Worm (Caenorhabditis elegans): ENCODE data around the gene T13H5.1.
A peak's percentile ranks its signal among the peaks of the same experiment; 100 is the strongest.

The T13H5.1 gene

ce11 chrII:8475306-8475822 lies 33.5 kb downstream of the T13H5.1 start, which contains the start of the genes M05D6.1 and M05D6.3:
Gene M05D6.1, minus strand, starts transcription at chrII:8475406.
Gene M05D6.3, plus strand, starts transcription at chrII:8475772.
- TF ChIP-seq egl-5 (tag; optimal IDR thresholded peaks at IDR 0.05) = no peak
- TF ChIP-seq unc-39 (tag; optimal IDR thresholded peaks at IDR 0.05) = no peak
- TF ChIP-seq fos-1 (tag; optimal IDR thresholded peaks at IDR 0.05) = no peak
- no peak for TF ChIP-seq pqm-1 (tag; optimal IDR thresholded peaks at IDR 0.05)
- TF ChIP-seq fkh-2 (tag; optimal IDR thresholded peaks at IDR 0.05) = no peak

DNA sequence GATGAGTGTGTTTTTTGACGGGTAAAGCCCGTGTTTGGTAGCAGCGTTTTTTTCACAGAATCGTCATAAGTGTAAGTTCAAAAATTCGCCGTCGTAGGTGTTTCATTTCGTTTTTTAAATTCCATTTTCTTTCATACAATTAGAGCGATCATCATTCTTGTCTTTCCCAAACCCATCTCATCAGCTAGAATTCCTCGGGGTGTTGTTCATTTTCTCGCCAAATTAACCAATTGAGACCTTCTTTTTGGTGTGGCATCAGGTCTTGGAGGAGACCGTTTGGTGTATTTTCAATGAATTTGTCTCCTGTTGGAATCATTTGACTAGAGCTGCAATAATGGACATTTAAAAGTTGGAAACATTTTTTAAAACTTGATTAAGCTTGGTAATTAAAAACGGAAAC lies 35.9 kb downstream of the T13H5.1 start:
- TF ChIP-seq nhr-76 (tag; optimal IDR thresholded peaks at IDR 0.05) = no peak
- no peak for TF ChIP-seq ztf-11 (tag; optimal IDR thresholded peaks at IDR 0.05)
- no peak for TF ChIP-seq unc-39 (tag; optimal IDR thresholded peaks at IDR 0.05)
- no peak for TF ChIP-seq sea-2 (GFP tag; optimal IDR thresholded peaks at IDR 0.05)
- no peak for TF ChIP-seq nhr-11 (tag; optimal IDR thresholded peaks at IDR 0.05)
- no peak for TF ChIP-seq fos-1 (tag; optimal IDR thresholded peaks at IDR 0.05)
- TF ChIP-seq unc-62 (GFP tag; optimal IDR thresholded peaks at IDR 0.05) = no peak
- TF ChIP-seq nfya-1 (tag; optimal IDR thresholded peaks at IDR 0.05; ENCODE audit: insufficient read depth) = no peak
- no peak for TF ChIP-seq nhr-25 (tag; optimal IDR thresholded peaks at IDR 0.05)
- no peak for TF ChIP-seq fkh-2 (tag; optimal IDR thresholded peaks at IDR 0.05)
- no peak for TF ChIP-seq daf-12 (tag; optimal IDR thresholded peaks at IDR 0.05)
- no peak for TF ChIP-seq ceh-28 (tag; optimal IDR thresholded peaks at IDR 0.05)
- TF ChIP-seq fkh-10 (GFP tag; optimal IDR thresholded peaks at IDR 0.05) = no peak
- no peak for TF ChIP-seq elt-2 (tag; optimal IDR thresholded peaks at IDR 0.05)

DNA sequence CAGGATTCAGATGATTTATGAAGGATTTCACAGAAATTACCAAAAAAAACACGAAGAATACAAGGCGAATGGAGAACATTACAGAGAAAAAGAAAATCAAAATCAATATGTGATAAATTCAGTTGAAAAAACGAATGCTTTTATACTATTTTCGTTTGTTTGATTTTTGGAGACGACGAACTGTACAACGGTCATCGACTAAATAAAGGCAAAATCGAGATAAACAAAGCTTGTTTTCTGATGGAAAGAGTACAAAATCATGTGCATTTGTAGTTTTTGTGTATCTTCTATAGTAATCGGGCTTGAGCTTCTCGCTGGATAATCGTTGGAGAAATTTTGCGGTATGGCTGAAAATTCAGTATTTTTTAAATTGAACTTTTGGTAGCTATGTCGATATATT lies 37.7 kb downstream of the T13H5.1 start, which contains the start of gene M05D6.8:
Gene M05D6.8 (minus strand): TSS at position 101 of the 400 bp plus-strand sequence.
- TF ChIP-seq eor-1 (tag; optimal IDR thresholded peaks at IDR 0.05) (no peak), pqm-1 (tag; optimal IDR thresholded peaks at IDR 0.05) (no peak), elt-1 (tag; optimal IDR thresholded peaks at IDR 0.05) (no peak), egl-5 (tag; optimal IDR thresholded peaks at IDR 0.05) (no peak), nhr-237 (tag; optimal IDR thresholded peaks at IDR 0.05) (no peak), elt-2 (tag; optimal IDR thresholded peaks at IDR 0.05) (no peak), lin-39 (tag; optimal IDR thresholded peaks at IDR 0.05) (no peak), fos-1 (tag; optimal IDR thresholded peaks at IDR 0.05) (no peak), nfya-1 (tag; optimal IDR thresholded peaks at IDR 0.05; ENCODE audit: insufficient read depth) (no peak), fkh-2 (tag; optimal IDR thresholded peaks at IDR 0.05) (no peak), aly-2 (tag; optimal IDR thresholded peaks at IDR 0.05) (no peak), ceh-9 (tag; optimal IDR thresholded peaks at IDR 0.05) (no peak), nhr-28 (tag; optimal IDR thresholded peaks at IDR 0.05) (no peak), nhr-12 (tag; optimal IDR thresholded peaks at IDR 0.05) (no peak), ceh-28 (tag; optimal IDR thresholded peaks at IDR 0.05) (no peak), fkh-10 (GFP tag; optimal IDR thresholded peaks at IDR 0.05) (no peak), ama-1 (optimal IDR thresholded peaks at IDR 0.05) (no peak)

DNA sequence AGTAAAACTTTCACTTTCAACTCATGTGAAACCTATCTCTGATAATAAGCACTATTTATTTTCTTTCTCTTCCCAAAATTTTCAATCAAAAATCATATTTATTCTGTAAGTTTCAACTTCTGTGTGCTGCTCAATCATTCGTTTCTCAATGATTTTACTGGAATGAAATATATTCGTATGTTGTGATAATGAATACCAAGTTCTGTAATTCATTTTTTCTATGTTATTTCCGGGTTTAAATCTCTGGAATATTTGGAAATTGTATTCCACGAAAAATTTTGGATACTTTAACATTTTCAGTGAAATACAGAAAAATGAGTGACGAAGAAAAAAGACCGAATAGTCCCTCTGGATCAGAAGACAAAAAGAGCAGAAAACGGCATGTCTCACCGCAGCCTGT lies 41.0 kb downstream of the T13H5.1 start, which contains the start of gene M05D6.2:
Gene M05D6.2 (plus strand): TSS at position 301 of the 400 bp plus-strand sequence.
- TF ChIP-seq nhr-11 (tag; optimal IDR thresholded peaks at IDR 0.05) (no peak), unc-39 (tag; optimal IDR thresholded peaks at IDR 0.05) (no peak), mdl-1 (tag; optimal IDR thresholded peaks at IDR 0.05) (no peak), nhr-237 (tag; optimal IDR thresholded peaks at IDR 0.05) (no peak), pqm-1 (tag; optimal IDR thresholded peaks at IDR 0.05) (no peak), fos-1 (tag; optimal IDR thresholded peaks at IDR 0.05) (no peak), nhr-67 (tag; optimal IDR thresholded peaks at IDR 0.05) (no peak), elt-2 (tag; optimal IDR thresholded peaks at IDR 0.05) (no peak), nhr-28 (tag; optimal IDR thresholded peaks at IDR 0.05) (no peak), eor-1 (tag; optimal IDR thresholded peaks at IDR 0.05) (no peak), nhr-12 (tag; optimal IDR thresholded peaks at IDR 0.05) (no peak), hmg-11 (tag; optimal IDR thresholded peaks at IDR 0.05) (no peak), nhr-25 (tag; optimal IDR thresholded peaks at IDR 0.05) (no peak), zag-1 (tag; optimal IDR thresholded peaks at IDR 0.05) (no peak)

DNA sequence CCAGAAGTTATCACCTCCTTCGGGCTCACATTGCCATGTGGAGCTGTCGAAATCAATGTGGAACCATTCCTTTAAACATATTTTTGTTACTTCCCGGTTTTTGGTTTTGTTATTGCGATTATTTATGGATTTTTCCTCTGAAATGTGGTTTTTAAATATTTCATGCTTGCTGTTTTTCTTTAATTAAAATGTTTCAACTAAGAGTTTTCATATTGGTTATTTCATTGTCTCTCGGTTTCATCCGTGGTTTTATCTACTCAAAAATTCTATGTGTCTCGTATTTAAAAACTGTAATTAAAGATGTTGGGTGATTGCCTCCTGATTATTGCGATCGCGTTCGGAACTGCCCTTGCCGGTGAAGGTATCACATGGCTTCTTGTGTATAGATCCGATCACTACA lies 42.0 kb downstream of the T13H5.1 start, which contains the start of gene F22B5.10:
Gene F22B5.10 (plus strand): TSS at position 301 of the 400 bp plus-strand sequence.
- TF ChIP-seq nhr-25 (tag; optimal IDR thresholded peaks at IDR 0.05) = no peak
- TF ChIP-seq ama-1 (optimal IDR thresholded peaks at IDR 0.05) = peak; percentile 8
- TF ChIP-seq mdl-1 (tag; optimal IDR thresholded peaks at IDR 0.05) = no peak

DNA sequence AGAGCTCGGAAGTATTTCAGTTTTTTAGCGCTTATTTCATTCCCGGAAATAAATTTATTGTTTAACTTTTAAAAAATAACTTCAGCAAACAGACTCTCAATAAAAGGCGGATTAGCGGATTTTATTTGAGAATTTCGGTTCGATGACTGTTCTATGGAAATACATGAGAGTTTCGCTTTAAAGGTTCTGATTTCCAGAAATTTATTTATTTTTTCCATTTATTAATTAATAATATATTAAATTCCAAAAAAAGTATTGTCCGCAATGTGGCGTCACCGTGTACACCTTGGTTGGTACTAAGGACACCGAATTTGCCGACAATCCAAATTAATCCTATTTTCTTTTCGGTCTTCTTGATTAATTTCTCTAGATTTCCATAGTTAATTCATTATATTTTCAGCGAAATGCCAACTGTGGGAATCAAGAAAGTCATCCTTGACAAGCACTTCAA lies 44.4 kb downstream of the T13H5.1 start, which contains the start of gene fars-3:
Gene fars-3 (plus strand): TSS at position 401 of the 451 bp plus-strand sequence.
- TF ChIP-seq ama-1 (optimal IDR thresholded peaks at IDR 0.05) (no peak), nhr-77 (tag; optimal IDR thresholded peaks at IDR 0.05) (no peak), pha-4 (tag; optimal IDR thresholded peaks at IDR 0.05) (peak; percentile 56), lin-15B (tag; optimal IDR thresholded peaks at IDR 0.05) (peak; percentile 8), ceh-82 (tag; optimal IDR thresholded peaks at IDR 0.05) (no peak), eor-1 (tag; optimal IDR thresholded peaks at IDR 0.05) (no peak), jun-1 (tag; optimal IDR thresholded peaks at IDR 0.05) (no peak), nhr-43 (tag; optimal IDR thresholded peaks at IDR 0.05; ENCODE audit: poor library complexity, severe bottlenecking) (peak; percentile 6), elt-2 (tag; optimal IDR thresholded peaks at IDR 0.05) (peak; percentile 22), nhr-23 (tag; optimal IDR thresholded peaks at IDR 0.05) (peak; percentile 52), skn-1 (tag; optimal IDR thresholded peaks at IDR 0.05) (no peak)
